Worm (Caenorhabditis elegans): ENCODE measurements around the gene pigc-1.

pigc-1 gene

DNA sequence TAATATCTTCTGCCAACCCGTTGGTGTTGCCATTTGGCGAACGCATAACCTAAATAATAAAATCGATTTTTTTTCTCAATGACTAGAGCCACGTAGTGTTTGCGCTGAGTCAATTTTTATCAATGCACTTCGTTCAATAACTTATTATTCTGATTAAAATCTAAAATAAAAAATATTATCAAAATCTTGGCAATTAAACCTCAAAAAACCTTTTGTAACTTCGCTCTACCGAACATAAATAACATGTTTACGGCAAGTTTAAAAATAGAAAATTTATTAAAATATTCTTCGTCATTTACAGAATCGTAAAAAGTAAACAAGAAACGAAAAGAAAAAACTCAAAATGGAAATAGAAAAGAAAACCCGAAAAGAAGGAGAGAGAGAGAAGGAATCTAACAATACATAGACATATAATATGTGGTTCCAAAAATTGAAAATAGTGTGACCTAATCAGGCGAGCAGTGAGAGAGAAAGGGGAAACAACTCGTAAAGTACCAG, at the start of gene pigc-1:
Gene pigc-1 (minus strand): TSS at position 51 of the 498 bp plus-strand sequence.
- no peak for TF ChIP-seq ref-1 (GFP tag; conservative IDR thresholded peaks at IDR 0.05)
- TF ChIP-seq med-1 (GFP tag; optimal IDR thresholded peaks at IDR 0.05; ENCODE audit: insufficient read depth), result no peak

DNA sequence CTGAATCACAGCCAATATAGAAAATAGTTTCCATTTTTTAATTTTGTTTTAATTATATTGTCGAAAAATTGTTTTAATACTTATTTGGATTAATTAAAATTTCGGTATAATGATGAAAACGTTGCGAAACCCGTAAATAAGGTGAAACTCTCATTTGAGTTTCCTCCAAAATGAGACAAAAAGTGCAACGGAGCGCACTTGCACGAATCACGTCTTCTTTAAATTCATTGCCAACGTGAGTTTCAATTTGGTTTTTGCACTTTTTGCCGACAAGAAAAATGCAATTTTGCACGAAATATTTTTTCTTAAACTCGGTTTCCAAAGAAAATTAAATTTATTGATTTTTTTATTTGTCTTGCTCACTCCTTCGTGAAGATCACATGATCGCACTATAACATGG, 43.1 kb upstream of the pigc-1 start, which contains the start of gene daf-15:
Gene daf-15 (plus strand): TSS at position 171 of the 400 bp plus-strand sequence.
- TF ChIP-seq T22C8.4 (GFP tag; IDR thresholded peaks at IDR 0.05), result no peak
- no peak for TF ChIP-seq klf-2 (GFP tag; conservative IDR thresholded peaks at IDR 0.05)
- no peak for TF ChIP-seq ref-1 (GFP tag; conservative IDR thresholded peaks at IDR 0.05)
- TF ChIP-seq cog-1 (tag; optimal IDR thresholded peaks at IDR 0.05), result no peak
- TF ChIP-seq med-1 (GFP tag; optimal IDR thresholded peaks at IDR 0.05; ENCODE audit: insufficient read depth), result no peak
- no peak for TF ChIP-seq flt-1 (GFP tag; IDR thresholded peaks at IDR 0.05)
- TF ChIP-seq ztf-29 (GFP tag; IDR thresholded peaks at IDR 0.05), result no peak
- TF ChIP-seq tab-1 (GFP tag; IDR thresholded peaks at IDR 0.05), result no peak
- no peak for TF ChIP-seq ztf-23 (GFP tag; IDR thresholded peaks at IDR 0.05)

DNA sequence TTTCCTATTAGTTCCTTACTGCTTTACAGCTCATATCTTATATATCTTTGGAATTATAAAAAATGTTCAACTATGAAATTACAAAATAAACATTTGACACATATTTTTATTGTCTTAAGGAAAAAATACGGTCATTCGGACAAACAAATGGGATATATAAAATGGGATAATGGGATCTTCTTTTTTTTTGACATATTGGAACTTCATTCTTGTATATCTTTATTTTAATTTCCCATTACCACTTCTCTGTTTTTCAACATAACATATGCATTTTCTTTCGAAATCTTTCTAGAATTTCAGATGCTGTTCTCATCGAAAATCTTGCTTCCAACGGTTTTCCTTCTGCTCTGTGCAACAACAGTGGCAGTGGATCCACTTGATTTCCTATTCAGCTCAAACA, 41.9 kb upstream of the pigc-1 start, which contains the start of gene C10C5.7:
Gene C10C5.7 (plus strand): TSS at position 301 of the 400 bp plus-strand sequence.
- no peak for TF ChIP-seq tab-1 (GFP tag; IDR thresholded peaks at IDR 0.05)

DNA sequence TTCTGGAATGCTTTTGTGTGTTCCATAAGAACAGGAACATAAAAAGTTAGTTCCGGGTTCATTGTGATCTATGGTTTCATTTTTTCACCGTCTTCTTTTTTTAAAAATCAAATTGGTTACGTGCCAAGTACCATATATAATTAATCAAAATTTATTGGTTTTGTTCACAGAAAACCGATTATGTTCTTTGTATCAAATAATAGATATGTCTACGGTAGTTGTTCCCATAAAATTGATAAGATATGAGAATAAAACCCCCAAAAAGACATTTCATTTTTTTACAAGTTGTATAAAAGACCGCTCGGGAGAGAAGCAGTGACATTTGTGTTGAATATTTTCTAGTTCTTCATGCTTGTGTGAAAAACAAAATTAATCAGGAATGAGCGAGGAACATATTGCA, 38.2 kb upstream of the pigc-1 start, which contains the start of gene C10C5.5:
Gene C10C5.5 (plus strand): TSS at position 301 of the 400 bp plus-strand sequence.
- TF ChIP-seq flt-1 (GFP tag; IDR thresholded peaks at IDR 0.05) (no peak), med-1 (GFP tag; optimal IDR thresholded peaks at IDR 0.05; ENCODE audit: insufficient read depth) (no peak), ztf-29 (GFP tag; IDR thresholded peaks at IDR 0.05) (no peak), cog-1 (tag; optimal IDR thresholded peaks at IDR 0.05) (no peak), klf-2 (GFP tag; conservative IDR thresholded peaks at IDR 0.05) (no peak), ztf-23 (GFP tag; IDR thresholded peaks at IDR 0.05) (no peak), ref-1 (GFP tag; conservative IDR thresholded peaks at IDR 0.05) (no peak), tab-1 (GFP tag; IDR thresholded peaks at IDR 0.05) (no peak), T22C8.4 (GFP tag; IDR thresholded peaks at IDR 0.05) (no peak)

- TF ChIP-seq ztf-29 (GFP tag; IDR thresholded peaks at IDR 0.05) (no peak), tab-1 (GFP tag; IDR thresholded peaks at IDR 0.05) (no peak), cog-1 (tag; optimal IDR thresholded peaks at IDR 0.05) (no peak), med-1 (GFP tag; optimal IDR thresholded peaks at IDR 0.05; ENCODE audit: insufficient read depth) (no peak)
Measured at ce11 chrIV:9378272-9378671, 35.3 kb upstream of the pigc-1 start, which contains the start of gene C10C5.4. C10C5.4 (plus strand) TSS chrIV:9378552.

ce11 chrIV:9376550-9376949, 33.6 kb upstream of the pigc-1 start:
- TF ChIP-seq tab-1 (GFP tag; IDR thresholded peaks at IDR 0.05) (no peak), T22C8.4 (GFP tag; IDR thresholded peaks at IDR 0.05) (no peak), flt-1 (GFP tag; IDR thresholded peaks at IDR 0.05) (no peak), med-1 (GFP tag; optimal IDR thresholded peaks at IDR 0.05; ENCODE audit: insufficient read depth) (no peak), ztf-29 (GFP tag; IDR thresholded peaks at IDR 0.05) (no peak), klf-2 (GFP tag; conservative IDR thresholded peaks at IDR 0.05) (no peak), ref-1 (GFP tag; conservative IDR thresholded peaks at IDR 0.05) (no peak), cog-1 (tag; optimal IDR thresholded peaks at IDR 0.05) (no peak), ztf-23 (GFP tag; IDR thresholded peaks at IDR 0.05) (no peak)

- TF ChIP-seq tab-1 (GFP tag; IDR thresholded peaks at IDR 0.05) (no peak), cog-1 (tag; optimal IDR thresholded peaks at IDR 0.05) (no peak), klf-2 (GFP tag; conservative IDR thresholded peaks at IDR 0.05) (no peak), ref-1 (GFP tag; conservative IDR thresholded peaks at IDR 0.05) (no peak), ztf-29 (GFP tag; IDR thresholded peaks at IDR 0.05) (no peak), flt-1 (GFP tag; IDR thresholded peaks at IDR 0.05) (no peak), T22C8.4 (GFP tag; IDR thresholded peaks at IDR 0.05) (no peak), ztf-23 (GFP tag; IDR thresholded peaks at IDR 0.05) (no peak), med-1 (GFP tag; optimal IDR thresholded peaks at IDR 0.05; ENCODE audit: insufficient read depth) (no peak)
Measured at ce11 chrIV:9374529-9374928, 31.6 kb upstream of the pigc-1 start, which contains the start of gene C10C5.3. C10C5.3 (plus strand) TSS chrIV:9374829.

DNA sequence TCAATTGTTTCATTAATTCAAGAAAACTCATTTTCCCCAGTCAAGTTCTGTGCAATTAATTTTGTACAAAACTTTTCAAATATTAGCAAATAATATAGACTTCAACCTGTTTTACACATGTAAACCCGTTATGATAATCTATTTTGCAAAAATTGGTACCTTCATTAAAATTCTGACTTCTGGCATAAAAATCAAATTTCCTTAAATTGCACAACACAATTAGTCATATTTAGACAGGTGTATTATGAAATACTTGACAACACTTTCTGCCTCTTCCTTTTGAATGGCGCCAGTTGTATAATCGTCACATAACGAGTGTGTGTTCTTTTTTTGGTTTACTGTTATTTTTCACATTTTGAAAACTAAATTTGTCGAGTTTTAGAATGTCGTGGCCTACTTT, 28.2 kb upstream of the pigc-1 start, which contains the start of gene fbxc-58:
Gene fbxc-58 (plus strand): TSS at position 383 of the 400 bp plus-strand sequence.
- TF ChIP-seq flt-1 (GFP tag; IDR thresholded peaks at IDR 0.05), result no peak
- TF ChIP-seq med-1 (GFP tag; optimal IDR thresholded peaks at IDR 0.05; ENCODE audit: insufficient read depth), result no peak
- no peak for TF ChIP-seq cog-1 (tag; optimal IDR thresholded peaks at IDR 0.05)
- TF ChIP-seq ztf-29 (GFP tag; IDR thresholded peaks at IDR 0.05), result no peak
- no peak for TF ChIP-seq klf-2 (GFP tag; conservative IDR thresholded peaks at IDR 0.05)
- no peak for TF ChIP-seq ztf-23 (GFP tag; IDR thresholded peaks at IDR 0.05)

- TF ChIP-seq ref-1 (GFP tag; conservative IDR thresholded peaks at IDR 0.05) (no peak), ztf-29 (GFP tag; IDR thresholded peaks at IDR 0.05) (no peak), flt-1 (GFP tag; IDR thresholded peaks at IDR 0.05) (no peak), tab-1 (GFP tag; IDR thresholded peaks at IDR 0.05) (no peak), cog-1 (tag; optimal IDR thresholded peaks at IDR 0.05) (no peak), ztf-23 (GFP tag; IDR thresholded peaks at IDR 0.05) (no peak), klf-2 (GFP tag; conservative IDR thresholded peaks at IDR 0.05) (no peak), med-1 (GFP tag; optimal IDR thresholded peaks at IDR 0.05; ENCODE audit: insufficient read depth) (no peak), T22C8.4 (GFP tag; IDR thresholded peaks at IDR 0.05) (no peak)
Measured at ce11 chrIV:9367852-9368627, 25.1 kb upstream of the pigc-1 start.

DNA sequence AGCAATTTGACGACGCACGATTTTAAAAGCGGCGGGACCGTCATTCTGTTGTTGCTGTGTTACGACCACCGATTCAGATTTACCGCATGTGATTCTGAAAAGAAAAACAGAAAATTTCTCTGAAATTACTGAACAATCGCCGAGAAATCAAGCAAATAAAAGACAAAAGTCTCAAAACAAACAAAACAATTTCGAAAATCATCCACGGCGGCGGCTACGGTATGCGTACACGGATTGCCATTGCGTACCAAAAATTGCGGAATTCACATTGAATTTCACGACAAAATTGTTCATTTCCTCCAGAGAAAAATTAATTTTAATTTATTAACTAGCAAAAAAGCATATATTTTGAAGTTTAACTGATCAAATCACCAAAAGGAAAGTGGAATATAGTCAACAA, 23.5 kb upstream of the pigc-1 start, which contains the start of gene pezo-1:
Gene pezo-1 (minus strand): TSS at position 101 of the 400 bp plus-strand sequence.
- no peak for TF ChIP-seq cog-1 (tag; optimal IDR thresholded peaks at IDR 0.05)
- no peak for TF ChIP-seq ztf-23 (GFP tag; IDR thresholded peaks at IDR 0.05)
- no peak for TF ChIP-seq flt-1 (GFP tag; IDR thresholded peaks at IDR 0.05)
- no peak for TF ChIP-seq ref-1 (GFP tag; conservative IDR thresholded peaks at IDR 0.05)
- no peak for TF ChIP-seq klf-2 (GFP tag; conservative IDR thresholded peaks at IDR 0.05)
- no peak for TF ChIP-seq med-1 (GFP tag; optimal IDR thresholded peaks at IDR 0.05; ENCODE audit: insufficient read depth)
- TF ChIP-seq T22C8.4 (GFP tag; IDR thresholded peaks at IDR 0.05), result no peak
- TF ChIP-seq ztf-29 (GFP tag; IDR thresholded peaks at IDR 0.05), result no peak
- no peak for TF ChIP-seq tab-1 (GFP tag; IDR thresholded peaks at IDR 0.05)
